Worm (Caenorhabditis elegans) whole organism, L3 larva: ENCODE measurements around the gene fbxa-181.
A peak's percentile ranks its signal among the peaks of the same experiment; 100 is the strongest.

Experiments
- R02D3.7 ChIP-seq: fragments of 150-350 bp; optimal IDR thresholded peaks from 2 replicates; lab custom pipeline; 2014; ENCODE audit warnings: missing biosample characterization, missing genetic modification characterization
- ZK546.5 ChIP-seq: sonication (generic microtip); optimal IDR thresholded peaks from 2 replicates; lab custom pipeline; 2017; ENCODE audit warnings: missing biosample characterization, missing genetic modification characterization
- aly-2 ChIP-seq: fragments of 150-350 bp; optimal IDR thresholded peaks from 2 replicates; lab custom pipeline; 2014; ENCODE audit warnings: missing biosample characterization, missing genetic modification characterization
- ceh-82 ChIP-seq: fragments of 150-350 bp; optimal IDR thresholded peaks from 2 replicates; lab custom pipeline; 2014; ENCODE audit warnings: missing biosample characterization, missing genetic modification characterization
- ceh-9 ChIP-seq: sonication (generic microtip); optimal IDR thresholded peaks from 2 replicates; lab custom pipeline; 2018; ENCODE audit warnings: missing biosample characterization, missing genetic modification characterization
- daf-12 ChIP-seq: fragments of 150-350 bp; optimal IDR thresholded peaks from 2 replicates; lab custom pipeline; 2014; ENCODE audit warnings: missing biosample characterization, missing genetic modification reagents, missing genetic modification characterization
- egl-5 ChIP-seq: fragments of 150-350 bp; optimal IDR thresholded peaks from 2 replicates; lab custom pipeline; 2017; ENCODE audit warnings: missing biosample characterization, missing genetic modification reagents, missing genetic modification characterization, inconsistent platforms
- elt-2 ChIP-seq: sonication (generic microtip); optimal IDR thresholded peaks from 2 replicates; lab custom pipeline; 2016; ENCODE audit warnings: missing genetic modification reagents, mild to moderate bottlenecking, missing genetic modification characterization, missing compliant biosample characterization
- elt-3 ChIP-seq, 3 experiments: fragments of 150-350 bp in 1 of 3; sonication (generic microtip) in 2 of 3; optimal IDR thresholded peaks; 2 replicates in 2 of 3; 4 replicates in 1 of 3; lab custom pipeline; 2014 to 2017; ENCODE audit warnings: missing biosample characterization in 3 of 3, missing genetic modification characterization in 3 of 3
- eor-1 ChIP-seq, 2 experiments: fragments of 150-350 bp; optimal IDR thresholded peaks; 2 replicates each; lab custom pipeline; 2014 to 2018; ENCODE audit warnings: missing biosample characterization in 2 of 2, missing genetic modification characterization in 2 of 2
- fkh-10 ChIP-seq: sonication (generic microtip); optimal IDR thresholded peaks from 2 replicates; lab custom pipeline; 2017; ENCODE audit warnings: missing biosample characterization, missing genetic modification reagents, missing genetic modification characterization
- fos-1 ChIP-seq: fragments of 150-350 bp; optimal IDR thresholded peaks from 2 replicates; lab custom pipeline; 2014; ENCODE audit warnings: missing biosample characterization, missing genetic modification characterization
- lin-15B ChIP-seq: fragments of 150-350 bp; optimal IDR thresholded peaks from 2 replicates; lab custom pipeline; 2014; ENCODE audit warnings: missing biosample characterization, missing genetic modification characterization
- lin-39 ChIP-seq: fragments of 150-350 bp; optimal IDR thresholded peaks from 2 replicates; lab custom pipeline; 2018; ENCODE audit warnings: missing biosample characterization, missing genetic modification reagents, missing genetic modification characterization
- lsy-12 ChIP-seq: sonication (generic microtip); optimal IDR thresholded peaks from 2 replicates; lab custom pipeline; 2016; ENCODE audit warnings: mild to moderate bottlenecking, missing genetic modification characterization, missing compliant biosample characterization
- nfya-1 ChIP-seq: sonication (generic microtip); optimal IDR thresholded peaks from 2 replicates; lab custom pipeline; 2017; ENCODE audit warnings: missing genetic modification characterization, mild to moderate bottlenecking, missing compliant biosample characterization, antibody characterized with exemption, moderate library complexity; ENCODE audit not compliant: insufficient read depth
- nhr-11 ChIP-seq: fragments of 150-350 bp; optimal IDR thresholded peaks from 2 replicates; lab custom pipeline; 2014; ENCODE audit warnings: missing biosample characterization, missing genetic modification characterization
- nhr-23 ChIP-seq: fragments of 150-350 bp; optimal IDR thresholded peaks from 2 replicates; lab custom pipeline; 2014; ENCODE audit warnings: missing biosample characterization, missing genetic modification reagents, missing genetic modification characterization
- nhr-237 ChIP-seq: fragments of 150-350 bp; optimal IDR thresholded peaks from 2 replicates; lab custom pipeline; 2014; ENCODE audit warnings: missing biosample characterization, missing genetic modification characterization
- nhr-25 ChIP-seq: sonication (generic microtip); optimal IDR thresholded peaks from 2 replicates; lab custom pipeline; 2017; ENCODE audit warnings: missing biosample characterization, missing genetic modification characterization
- nhr-28 ChIP-seq: fragments of 150-350 bp; optimal IDR thresholded peaks from 2 replicates; lab custom pipeline; 2014; ENCODE audit warnings: missing biosample characterization, missing genetic modification characterization
- nhr-43 ChIP-seq: sonication (generic microtip); optimal IDR thresholded peaks from 2 replicates; lab custom pipeline; 2016; ENCODE audit warnings: mild to moderate bottlenecking, missing genetic modification characterization, missing compliant biosample characterization; ENCODE audit not compliant: poor library complexity, severe bottlenecking
- nhr-67 ChIP-seq: fragments of 150-350 bp; optimal IDR thresholded peaks from 2 replicates; lab custom pipeline; 2014; ENCODE audit warnings: missing biosample characterization, missing genetic modification characterization
- nhr-76 ChIP-seq: fragments of 150-350 bp; sonication (generic microtip); optimal IDR thresholded peaks from 5 replicates; lab custom pipeline; 2014; ENCODE audit warnings: missing biosample characterization, missing genetic modification characterization
- nhr-77 ChIP-seq: fragments of 150-350 bp; optimal IDR thresholded peaks from 2 replicates; lab custom pipeline; 2014; ENCODE audit warnings: missing biosample characterization, missing genetic modification characterization
- pha-4 ChIP-seq: fragments of 150-350 bp; optimal IDR thresholded peaks from 2 replicates; lab custom pipeline; 2014; ENCODE audit warnings: missing biosample characterization, missing genetic modification reagents, missing genetic modification characterization
- pqm-1 ChIP-seq: fragments of 150-350 bp; optimal IDR thresholded peaks from 2 replicates; lab custom pipeline; 2017; ENCODE audit warnings: missing biosample characterization, missing genetic modification characterization, inconsistent platforms
- sea-2 ChIP-seq: fragments of 150-350 bp; sonication (generic microtip); optimal IDR thresholded peaks from 4 replicates; lab custom pipeline; 2014; ENCODE audit warnings: missing biosample characterization, missing genetic modification reagents, missing genetic modification characterization
- skn-1 ChIP-seq: fragments of 150-350 bp; optimal IDR thresholded peaks from 2 replicates; lab custom pipeline; 2014; ENCODE audit warnings: missing biosample characterization, missing genetic modification characterization
- snpc-4 ChIP-seq: fragments of 150-350 bp; optimal IDR thresholded peaks from 2 replicates; lab custom pipeline; 2014; ENCODE audit warnings: missing biosample characterization, missing genetic modification characterization
- zag-1 ChIP-seq: fragments of 150-350 bp; optimal IDR thresholded peaks from 2 replicates; lab custom pipeline; 2014; ENCODE audit warnings: missing biosample characterization, missing genetic modification characterization
- ztf-11 ChIP-seq: fragments of 150-350 bp; optimal IDR thresholded peaks from 2 replicates; lab custom pipeline; 2014; ENCODE audit warnings: missing biosample characterization, missing genetic modification characterization

The fbxa-181 gene

ce11 chrV:13703960-13704359 lies 21.7 kb upstream of the fbxa-181 start, which contains the start of gene T01D3.3:
Gene T01D3.3 (plus strand): TSS chrV:13704271.
- no peak for TF ChIP-seq lin-39 (tag; lab: Kevin White, UChicago)
- TF ChIP-seq eor-1 (tag; optimal IDR thresholded peaks at IDR 0.05; lab: Kevin White, UChicago), result no peak
- peak; percentile 78 for TF ChIP-seq egl-5 (tag; lab: Kevin White, UChicago)
- no peak for TF ChIP-seq ceh-9 (tag; lab: Kevin White, UChicago)
- no peak for TF ChIP-seq pha-4 (tag; lab: Kevin White, UChicago)
- peak; percentile 83 for TF ChIP-seq nhr-25 (tag; lab: Kevin White, UChicago)

ce11 chrV:13707295-13707694 lies 18.4 kb upstream of the fbxa-181 start, which contains the start of gene hlh-34:
Gene hlh-34 (minus strand): TSS chrV:13707395.
- no peak for TF ChIP-seq zag-1 (tag; lab: Kevin White, UChicago)
- TF ChIP-seq ztf-11 (tag; lab: Kevin White, UChicago), result no peak
- TF ChIP-seq daf-12 (tag; lab: Kevin White, UChicago), result no peak
- TF ChIP-seq sea-2, result no peak
- TF ChIP-seq nhr-28 (tag; lab: Kevin White, UChicago), result no peak
- TF ChIP-seq elt-3 (tag; optimal IDR thresholded peaks at IDR 0.05; lab: Kevin White, UChicago), result no peak
- TF ChIP-seq aly-2 (tag; lab: Kevin White, UChicago), result no peak
- TF ChIP-seq nhr-67 (tag; lab: Kevin White, UChicago), result no peak
- no peak for TF ChIP-seq nfya-1 (tag; lab: Kevin White, UChicago)
- TF ChIP-seq nhr-237 (tag; lab: Kevin White, UChicago), result no peak

ce11 chrV:13711060-13711459 lies 14.6 kb upstream of the fbxa-181 start, which contains the start of gene srx-96:
Gene srx-96 (plus strand): TSS chrV:13711360.
- TF ChIP-seq aly-2 (tag; lab: Kevin White, UChicago), result no peak

- TF ChIP-seq elt-2 (tag; lab: Kevin White, UChicago) (peak; percentile 47), ceh-82 (tag; lab: Kevin White, UChicago) (peak; percentile 4), fos-1 (tag; lab: Kevin White, UChicago) (no peak), fkh-10 (GFP tag; lab: Kevin White, UChicago) (peak; percentile 60), nfya-1 (tag; lab: Kevin White, UChicago) (no peak), nhr-28 (tag; lab: Kevin White, UChicago) (no peak), nhr-77 (tag; lab: Kevin White, UChicago) (no peak), nhr-23 (peak; percentile 67), snpc-4 (tag; lab: Kevin White, UChicago) (peak; percentile 84), lin-15B (peak; percentile 91), nhr-76 (no peak), ceh-9 (tag; lab: Kevin White, UChicago) (no peak), sea-2 (no peak), R02D3.7 (tag; lab: Kevin White, UChicago) (peak; percentile 15), nhr-25 (tag; lab: Kevin White, UChicago) (peak; percentile 76), nhr-43 (tag; lab: Kevin White, UChicago) (peak; percentile 43), pqm-1 (peak; percentile 62), lsy-12 (peak; percentile 5), lin-39 (tag; lab: Kevin White, UChicago) (peak; percentile 72), nhr-11 (peak; percentile 48), egl-5 (tag; lab: Kevin White, UChicago) (peak; percentile 45), pha-4 (tag; lab: Kevin White, UChicago) (peak; percentile 82), ZK546.5 (tag; lab: Kevin White, UChicago) (no peak), skn-1 (tag; lab: Kevin White, UChicago) (peak; percentile 56)
These were observed 10.4 kb upstream of the fbxa-181 start, which contains the start of gene zipt-9 for ce11 chrV:13715223-13715686. Gene zipt-9 (minus strand): TSS chrV:13715273.

ce11 chrV:13716531-13716930 lies 9.1 kb upstream of the fbxa-181 start, which contains the start of gene T01D3.6:
Gene T01D3.6 (plus strand): TSS chrV:13716824.
- TF ChIP-seq elt-2 (tag; lab: Kevin White, UChicago), result peak; percentile 79
- no peak for TF ChIP-seq pha-4 (tag; lab: Kevin White, UChicago)
- peak; percentile 71 for TF ChIP-seq pqm-1
